Worm (Caenorhabditis elegans): Measurements from ENCODE around the gene K01A2.10.

DNA sequence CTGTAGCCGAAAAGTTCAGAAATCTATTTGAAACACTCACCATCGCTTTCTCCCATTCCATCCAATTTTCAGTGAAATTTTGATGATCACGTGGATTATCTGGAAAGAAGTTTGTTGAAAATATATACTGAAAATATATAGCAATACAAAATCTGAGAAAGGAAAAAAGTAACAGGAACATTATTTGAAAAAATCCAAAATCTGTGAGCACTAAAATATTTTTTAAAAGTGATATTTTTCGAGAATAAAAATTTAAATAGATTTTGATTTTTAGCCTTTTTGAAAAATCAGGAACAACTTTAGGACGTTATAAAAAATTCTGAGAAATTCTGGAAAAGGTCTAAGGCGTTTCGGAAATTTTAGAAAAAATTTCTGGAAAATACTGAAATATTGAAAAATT, 34.1 kb upstream of the K01A2.10 start, which contains the start of gene dmsr-4:
- TF ChIP-seq cebp-1 (GFP tag; IDR thresholded peaks at IDR 0.05) (no peak), cebp-1 (tag; optimal IDR thresholded peaks at IDR 0.05) (no peak), nfyb-1 (GFP tag; IDR thresholded peaks at IDR 0.05) (no peak), ets-4 (GFP tag; optimal IDR thresholded peaks at IDR 0.05) (no peak), hlh-26 (GFP tag; conservative IDR thresholded peaks at IDR 0.05) (no peak), C17E4.6 (GFP tag; IDR thresholded peaks at IDR 0.05) (no peak), F55B11.4 (tag; optimal IDR thresholded peaks at IDR 0.05; ENCODE audit: borderline replicate concordance, insufficient read depth) (no peak), mes-4 (tag; optimal IDR thresholded peaks at IDR 0.05) (no peak), him-1 (tag; optimal IDR thresholded peaks at IDR 0.05) (no peak), tbp1 (GFP tag; optimal IDR thresholded peaks at IDR 0.05) (no peak), D2030.7 (GFP tag; IDR thresholded peaks at IDR 0.05) (no peak), lir-1 (GFP tag; conservative IDR thresholded peaks at IDR 0.05) (no peak), hmg-1.2 (GFP tag; IDR thresholded peaks at IDR 0.05) (no peak)
